Fruit fly (Drosophila melanogaster) whole organism, wandering third instar larva: ENCODE measurements around the gene CG14695.
A peak's percentile ranks its signal among the peaks of the same experiment; 100 is the strongest.

Source experiments
- CG32264 ChIP-seq: fragments of 200-800 bp; sonication (Bioruptor generic); optimal IDR thresholded peaks from 2 replicates; lab custom pipeline; 2016; ENCODE audit warnings: missing biosample characterization, missing genetic modification characterization
- CG9705 ChIP-seq: fragments of 200-800 bp; sonication (Bioruptor generic); optimal IDR thresholded peaks from 2 replicates; lab custom pipeline; 2018; ENCODE audit warnings: missing biosample characterization, mild to moderate bottlenecking, missing genetic modification characterization
- CrebA ChIP-seq: fragments of 200-800 bp; sonication (Bioruptor generic); optimal IDR thresholded peaks from 2 replicates; lab custom pipeline; 2016; ENCODE audit warnings: missing biosample characterization, mild to moderate bottlenecking, missing genetic modification characterization, borderline replicate concordance
- Dfd ChIP-seq: fragments of >200 bp; optimal IDR thresholded peaks from 2 replicates; lab custom pipeline; 2017; ENCODE audit warnings: missing biosample characterization, missing genetic modification characterization
- Dif ChIP-seq: fragments of 200-275, 200-300 bp; sonication (Bioruptor generic); optimal IDR thresholded peaks from 2 replicates; lab custom pipeline; 2018; ENCODE audit warnings: missing biosample characterization, missing genetic modification characterization; ENCODE audit not compliant: partially characterized antibody
- GATAd ChIP-seq: sonication (Bioruptor generic); optimal IDR thresholded peaks from 2 replicates; lab custom pipeline; 2016; ENCODE audit warnings: missing biosample characterization, missing genetic modification characterization
- HLH106 ChIP-seq: fragments of 200-800 bp; optimal IDR thresholded peaks from 3 replicates; lab custom pipeline; 2019; ENCODE audit warnings: missing biosample characterization, mild to moderate bottlenecking, missing genetic modification characterization, moderate library complexity
- Hnf4 ChIP-seq: fragments of 200-800 bp; sonication (Bioruptor generic); optimal IDR thresholded peaks from 2 replicates; lab custom pipeline; 2016; ENCODE audit warnings: missing biosample characterization, mild to moderate bottlenecking, missing genetic modification characterization
- Hr78 ChIP-seq: fragments of >200 bp; optimal IDR thresholded peaks from 2 replicates; lab custom pipeline; 2017; ENCODE audit warnings: missing biosample characterization, missing genetic modification characterization
- Hr83 ChIP-seq: fragments of 200-300 bp; sonication (Bioruptor generic); optimal IDR thresholded peaks from 2 replicates; lab custom pipeline; 2016; ENCODE audit warnings: missing biosample characterization, mild to moderate bottlenecking, missing genetic modification characterization, moderate library complexity; ENCODE audit not compliant: poor library complexity, severe bottlenecking
- Jra ChIP-seq: sonication (Bioruptor generic); optimal IDR thresholded peaks from 2 replicates; lab custom pipeline; 2016; ENCODE audit warnings: missing biosample characterization, missing genetic modification characterization
- Mio ChIP-seq: sonication (Bioruptor generic); optimal IDR thresholded peaks from 2 replicates; lab custom pipeline; 2016; ENCODE audit warnings: missing biosample characterization, missing genetic modification characterization
- OdsH ChIP-seq: fragments of 200-800 bp; sonication (Bioruptor generic); optimal IDR thresholded peaks from 2 replicates; lab custom pipeline; 2016; ENCODE audit warnings: missing biosample characterization, mild to moderate bottlenecking, missing genetic modification characterization
- Rel ChIP-seq, 2 experiments: fragments of 200-800 bp; sonication (Bioruptor generic) in 1 of 2; optimal IDR thresholded peaks; 2 replicates in 1 of 2; 3 replicates in 1 of 2; lab custom pipeline; 2016 to 2019; ENCODE audit warnings: mild to moderate bottlenecking in 2 of 2, missing biosample characterization in 2 of 2, missing genetic modification characterization in 2 of 2, moderate library complexity in 1 of 2
- Sp1 ChIP-seq: fragments of 200-800 bp; sonication (Bioruptor generic); optimal IDR thresholded peaks from 3 replicates; lab custom pipeline; 2019; ENCODE audit warnings: missing biosample characterization, mild to moderate bottlenecking, missing genetic modification characterization, moderate library complexity
- br ChIP-seq: fragments of 200-800 bp; sonication (Bioruptor generic); optimal IDR thresholded peaks from 2 replicates; lab custom pipeline; 2016; ENCODE audit warnings: missing biosample characterization, missing genetic modification characterization
- brk ChIP-seq: fragments of 200-800 bp; sonication (Bioruptor generic); optimal IDR thresholded peaks from 2 replicates; lab custom pipeline; 2016; ENCODE audit warnings: missing biosample characterization, mild to moderate bottlenecking, missing genetic modification characterization
- dl ChIP-seq, 2 experiments: fragments of 175-275, 200-275 bp in 1 of 2; fragments of 200-275 bp in 1 of 2; sonication (Bioruptor generic); optimal IDR thresholded peaks; lab custom pipeline; 2018; ENCODE audit warnings: mild to moderate bottlenecking in 2 of 2, missing biosample characterization in 2 of 2, missing genetic modification characterization in 2 of 2, moderate library complexity in 2 of 2; ENCODE audit not compliant: partially characterized antibody in 2 of 2, insufficient read depth in 1 of 2
- dmrt93B ChIP-seq: fragments of 200-800 bp; sonication (Bioruptor generic); optimal IDR thresholded peaks from 2 replicates; lab custom pipeline; 2018; ENCODE audit warnings: missing biosample characterization, mild to moderate bottlenecking, missing genetic modification characterization
- dsf ChIP-seq: sonication (Bioruptor generic); optimal IDR thresholded peaks from 2 replicates; lab custom pipeline; 2016; ENCODE audit warnings: missing biosample characterization, missing genetic modification characterization, borderline replicate concordance
- ey ChIP-seq: fragments of 200-800 bp; sonication (Bioruptor generic); optimal IDR thresholded peaks from 2 replicates; lab custom pipeline; 2016; ENCODE audit warnings: missing biosample characterization, missing genetic modification characterization
- foxo ChIP-seq, 2 experiments: fragments of 200-800 bp; sonication (Bioruptor generic); optimal IDR thresholded peaks; 2 replicates in 1 of 2; 3 replicates in 1 of 2; lab custom pipeline; 2016 to 2017; ENCODE audit warnings: missing biosample characterization in 2 of 2, missing genetic modification characterization in 2 of 2
- fru ChIP-seq: fragments of 200-800 bp; sonication (Bioruptor generic); optimal IDR thresholded peaks from 3 replicates; lab custom pipeline; 2016; ENCODE audit warnings: missing biosample characterization, mild to moderate bottlenecking, missing genetic modification characterization
- h ChIP-seq: fragments of 200-800 bp; sonication (Bioruptor generic); optimal IDR thresholded peaks from 3 replicates; lab custom pipeline; 2016; ENCODE audit warnings: missing biosample characterization, mild to moderate bottlenecking, missing genetic modification characterization
- jim ChIP-seq: fragments of 175-275, 200-325 bp; sonication (Bioruptor generic); optimal IDR thresholded peaks from 2 replicates; lab custom pipeline; 2016; ENCODE audit warnings: missing biosample characterization, mild to moderate bottlenecking, missing genetic modification characterization
- lola ChIP-seq: fragments of >200 bp; optimal IDR thresholded peaks from 2 replicates; lab custom pipeline; 2017; ENCODE audit warnings: missing biosample characterization, missing genetic modification characterization
- pan ChIP-seq: fragments of >200 bp; optimal IDR thresholded peaks from 2 replicates; lab custom pipeline; 2017
- psq ChIP-seq: fragments of 200-800 bp; sonication (Bioruptor generic); optimal IDR thresholded peaks from 3 replicates; lab custom pipeline; 2017; ENCODE audit warnings: missing biosample characterization, mild to moderate bottlenecking, missing genetic modification characterization, moderate library complexity
- rgr ChIP-seq: fragments of 200-800 bp; sonication (Bioruptor generic); optimal IDR thresholded peaks from 3 replicates; lab custom pipeline; 2016; ENCODE audit warnings: missing biosample characterization, mild to moderate bottlenecking, missing genetic modification characterization
- sage ChIP-seq: fragments of 200-800 bp; sonication (Bioruptor generic); optimal IDR thresholded peaks from 2 replicates; lab custom pipeline; 2016; ENCODE audit warnings: missing biosample characterization, mild to moderate bottlenecking, missing genetic modification characterization
- sv ChIP-seq: fragments of 200-800 bp; sonication (Bioruptor generic); optimal IDR thresholded peaks from 3 replicates; lab custom pipeline; 2016; ENCODE audit warnings: missing biosample characterization, missing genetic modification characterization
- tai ChIP-seq: sonication (Bioruptor generic); optimal IDR thresholded peaks from 2 replicates; lab custom pipeline; 2016; ENCODE audit warnings: missing biosample characterization, missing genetic modification characterization
- usp ChIP-seq: fragments of >200 bp; optimal IDR thresholded peaks from 2 replicates; lab custom pipeline; 2017; ENCODE audit warnings: missing biosample characterization, missing genetic modification characterization
- woc ChIP-seq: sonication (Bioruptor generic); optimal IDR thresholded peaks from 2 replicates; lab custom pipeline; 2016; ENCODE audit warnings: missing biosample characterization, mild to moderate bottlenecking, missing genetic modification characterization

The CG14695 gene

dm6 chr3R:10850636-10851035 is 28.5 kb downstream of the CG14695 start:
- TF ChIP-seq Jra (GFP tag; lab: Kevin White, UChicago) (no peak), CrebA (GFP tag; lab: Kevin White, UChicago) (no peak), Hnf4 (no peak), usp (no peak), rgr (GFP tag; lab: Kevin White, UChicago) (no peak), GATAd (GFP tag; lab: Kevin White, UChicago) (no peak), tai (GFP tag; lab: Kevin White, UChicago) (no peak), psq (GFP tag; lab: Kevin White, UChicago) (no peak), ey (GFP tag; lab: Kevin White, UChicago) (no peak), h (GFP tag; lab: Kevin White, UChicago) (no peak), HLH106 (tag; lab: Kevin White, UChicago) (no peak), OdsH (no peak), dmrt93B (GFP tag; lab: Kevin White, UChicago) (no peak), Hr78 (no peak), br (GFP tag; lab: Kevin White, UChicago) (no peak), jim (GFP tag; lab: Kevin White, UChicago) (no peak), lola (GFP tag; lab: Kevin White, UChicago) (no peak), sv (no peak), CG32264 (GFP tag; lab: Kevin White, UChicago) (no peak)

dm6 chr3R:10849515-10849973 is 29.6 kb downstream of the CG14695 start, which contains the start of gene CG42394:
TSS of gene CG42394 (plus strand) at chr3R:10849825.
- TF ChIP-seq rgr (GFP tag; lab: Kevin White, UChicago), result peak; percentile 90
- no peak for TF ChIP-seq Dif (GFP tag; lab: Kevin White, UChicago)
- peak; percentile 90 for TF ChIP-seq h (GFP tag; lab: Kevin White, UChicago)
- TF ChIP-seq foxo (GFP tag; optimal IDR thresholded peaks at IDR 0.05; lab: Kevin White, UChicago), result peak in 1 of 2 experiments; percentile 93
- TF ChIP-seq GATAd (GFP tag; lab: Kevin White, UChicago), result no peak
- peak; percentile 77 for TF ChIP-seq Rel (GFP tag; optimal IDR thresholded peaks at IDR 0.05; lab: Kevin White, UChicago)
- TF ChIP-seq Rel (tag; optimal IDR thresholded peaks at IDR 0.05; lab: Kevin White, UChicago), result peak; percentile 55
- no peak for TF ChIP-seq dl (GFP tag; optimal IDR thresholded peaks at IDR 0.05; lab: Kevin White, UChicago; ENCODE audit: insufficient read depth in 1 of 2, partially characterized antibody in 2 of 2)
- peak; percentile 83 for TF ChIP-seq sage (GFP tag; lab: Kevin White, UChicago)
- peak; percentile 77 for TF ChIP-seq brk (GFP tag; lab: Kevin White, UChicago)
- peak; percentile 72 for TF ChIP-seq br (GFP tag; lab: Kevin White, UChicago)
- peak; percentile 87 for TF ChIP-seq dmrt93B (GFP tag; lab: Kevin White, UChicago)
- peak; percentile 92 for TF ChIP-seq Sp1 (GFP tag; lab: Kevin White, UChicago)
- peak; percentile 93 for TF ChIP-seq HLH106 (tag; lab: Kevin White, UChicago)
- peak; percentile 66 for TF ChIP-seq Hr83 (GFP tag; lab: Kevin White, UChicago)
- TF ChIP-seq Hr78, result no peak
- peak; percentile 87 for TF ChIP-seq sv
- TF ChIP-seq pan (lab: Kevin White, UChicago), result no peak
- TF ChIP-seq CG9705 (GFP tag; lab: Kevin White, UChicago), result peak; percentile 70
- TF ChIP-seq woc (GFP tag; lab: Kevin White, UChicago), result peak; percentile 58
- peak; percentile 70 for TF ChIP-seq ey (GFP tag; lab: Kevin White, UChicago)
- TF ChIP-seq OdsH, result peak; percentile 88
- no peak for TF ChIP-seq CG32264 (GFP tag; lab: Kevin White, UChicago)
- peak; percentile 81 for TF ChIP-seq psq (GFP tag; lab: Kevin White, UChicago)
- peak; percentile 68 for TF ChIP-seq Hnf4
- peak; percentile 90 for TF ChIP-seq fru (GFP tag; lab: Kevin White, UChicago)
- TF ChIP-seq Dfd, result no peak

- TF ChIP-seq HLH106 (tag; lab: Kevin White, UChicago) (peak; percentile 19), CrebA (GFP tag; lab: Kevin White, UChicago) (no peak), Sp1 (GFP tag; lab: Kevin White, UChicago) (peak; percentile 17), rgr (GFP tag; lab: Kevin White, UChicago) (no peak), GATAd (GFP tag; lab: Kevin White, UChicago) (no peak), OdsH (peak; percentile 13), dmrt93B (GFP tag; lab: Kevin White, UChicago) (no peak), sage (GFP tag; lab: Kevin White, UChicago) (no peak), dsf (GFP tag; lab: Kevin White, UChicago) (no peak), brk (GFP tag; lab: Kevin White, UChicago) (no peak), Mio (GFP tag; lab: Kevin White, UChicago) (no peak), sv (no peak), woc (GFP tag; lab: Kevin White, UChicago) (no peak), Dfd (no peak), foxo (GFP tag; optimal IDR thresholded peaks at IDR 0.05; lab: Kevin White, UChicago) (peak in 1 of 2 experiments; percentile 12), CG32264 (GFP tag; lab: Kevin White, UChicago) (no peak), fru (GFP tag; lab: Kevin White, UChicago) (no peak), dl (GFP tag; optimal IDR thresholded peaks at IDR 0.05; lab: Kevin White, UChicago; ENCODE audit: insufficient read depth in 1 of 2, partially characterized antibody in 2 of 2) (no peak), Rel (GFP tag; optimal IDR thresholded peaks at IDR 0.05; lab: Kevin White, UChicago) (no peak), Rel (tag; optimal IDR thresholded peaks at IDR 0.05; lab: Kevin White, UChicago) (no peak), br (GFP tag; lab: Kevin White, UChicago) (no peak), h (GFP tag; lab: Kevin White, UChicago) (peak; percentile 25)
These were observed 36.7 kb downstream of the CG14695 start for dm6 chr3R:10842422-10842821.
